Worm (Caenorhabditis elegans): Measurements from ENCODE around the gene R08A2.1.
A peak's percentile ranks its signal among the peaks of the same experiment; 100 is the strongest.

The R08A2.1 gene

DNA sequence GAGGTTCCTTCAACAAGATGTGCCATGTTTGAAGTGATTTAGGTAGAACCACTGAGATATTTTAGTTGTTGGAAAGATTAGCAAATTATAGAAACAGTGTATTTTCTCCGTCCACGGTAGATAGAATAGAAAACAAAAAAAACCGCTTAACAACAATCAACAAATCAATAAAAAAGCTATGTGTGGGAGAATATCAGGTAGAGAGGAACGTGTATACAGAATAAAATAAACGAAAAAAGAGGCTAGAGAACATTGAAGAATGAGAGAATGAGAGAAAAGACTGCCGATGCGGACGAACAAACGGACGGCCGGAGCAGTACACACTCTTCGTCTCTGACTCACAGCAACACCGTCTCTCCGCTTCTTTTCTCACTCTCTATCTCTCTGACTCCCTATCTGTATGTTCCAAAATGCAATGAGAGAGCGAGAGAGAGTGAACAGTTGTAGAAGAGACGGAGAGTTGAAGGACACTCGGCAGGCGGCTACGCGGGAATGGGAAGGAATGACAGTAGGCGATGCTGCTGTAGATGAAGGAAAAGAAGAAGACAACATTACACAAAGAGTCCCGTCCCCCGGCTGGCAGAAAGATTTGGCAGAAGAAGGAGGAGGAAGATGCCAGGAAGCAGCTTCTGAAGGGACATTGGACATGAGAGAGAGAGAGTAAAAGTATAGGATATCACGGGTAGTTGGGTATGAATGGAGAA lies 22.6 kb downstream of the R08A2.1 start, which contains the start of gene unc-112 (continued):
- TF ChIP-seq ZK546.5 (tag; optimal IDR thresholded peaks at IDR 0.05) (no peak), nhr-25 (tag; optimal IDR thresholded peaks at IDR 0.05) (peak; percentile 71), nhr-23 (tag; optimal IDR thresholded peaks at IDR 0.05) (no peak), mbf-1 (tag; optimal IDR thresholded peaks at IDR 0.05) (no peak), lsy-2 (tag; optimal IDR thresholded peaks at IDR 0.05) (peak in 1 of 2 experiments; percentile 77)

DNA sequence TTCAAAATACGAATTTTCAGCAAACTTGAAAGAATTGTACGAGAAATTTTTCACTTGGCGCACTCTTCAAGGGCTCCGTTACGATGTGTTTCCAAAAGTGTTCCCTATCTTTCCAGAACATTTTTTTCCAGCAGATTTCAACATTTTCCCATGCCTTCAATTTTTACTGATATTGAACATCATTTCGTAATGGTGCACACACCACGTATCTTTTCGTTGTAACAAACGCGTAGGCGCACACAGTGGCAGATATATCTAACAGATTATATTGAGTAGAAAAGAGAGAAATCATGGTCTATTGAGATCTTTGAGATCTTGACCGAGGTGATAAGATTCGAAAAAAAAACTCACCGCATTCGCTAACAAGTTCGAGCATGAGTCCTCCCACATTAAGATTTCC lies 23.7 kb downstream of the R08A2.1 start:
- TF ChIP-seq sma-9 (GFP tag; optimal IDR thresholded peaks at IDR 0.05): no peak
- TF ChIP-seq sma-9 (tag; optimal IDR thresholded peaks at IDR 0.05): no peak
- TF ChIP-seq unc-55 (GFP tag; optimal IDR thresholded peaks at IDR 0.05): no peak
- no peak for TF ChIP-seq peb-1 (tag; optimal IDR thresholded peaks at IDR 0.05)
- no peak for TF ChIP-seq crh-2 (tag; optimal IDR thresholded peaks at IDR 0.05)
- no peak for TF ChIP-seq ztf-11 (tag; optimal IDR thresholded peaks at IDR 0.05)
- no peak for TF ChIP-seq nhr-10 (tag; optimal IDR thresholded peaks at IDR 0.05)
- TF ChIP-seq lsy-2 (tag; optimal IDR thresholded peaks at IDR 0.05): no peak
- TF ChIP-seq nhr-237 (tag; optimal IDR thresholded peaks at IDR 0.05): no peak
- TF ChIP-seq mdl-1 (tag; optimal IDR thresholded peaks at IDR 0.05): no peak

DNA sequence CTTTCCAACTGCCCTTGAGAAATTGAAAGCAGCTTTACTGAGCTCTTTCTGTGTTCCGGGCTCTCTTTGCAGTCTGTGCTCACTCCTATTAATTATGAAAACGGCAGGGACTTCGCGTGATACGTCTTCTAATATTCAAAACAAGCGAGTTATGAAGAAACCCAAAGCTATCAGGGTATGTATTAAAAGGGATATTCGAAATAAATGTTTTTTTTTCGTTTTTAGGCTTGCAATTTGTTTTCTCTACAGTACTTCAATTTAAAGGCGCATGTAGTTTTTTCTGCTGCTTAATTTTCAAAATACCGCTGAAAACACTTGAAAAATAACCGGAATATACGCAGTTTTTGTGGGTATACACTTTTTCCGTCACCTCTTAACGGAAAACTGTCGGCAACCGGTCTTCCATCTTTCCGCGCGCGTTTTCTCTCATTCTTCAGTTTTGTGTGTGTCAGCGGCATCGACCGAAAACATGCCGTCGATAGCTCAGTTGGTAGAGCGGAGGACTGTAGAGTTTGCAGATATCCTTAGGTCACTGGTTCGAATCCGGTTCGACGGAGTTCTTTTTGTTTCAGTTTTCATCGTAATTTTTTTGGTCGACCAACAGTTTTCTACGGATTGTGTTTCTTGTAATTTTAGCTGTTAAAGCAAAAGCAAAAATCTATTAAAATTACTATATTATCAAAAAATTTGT lies 30.2 kb downstream of the R08A2.1 start, which contains the start of gene gasr-8:
Gene gasr-8 (plus strand): TSS at position 51 of the 691 bp plus-strand sequence.
- TF ChIP-seq snpc-4 (tag; optimal IDR thresholded peaks at IDR 0.05) (no peak), sma-3 (GFP tag; optimal IDR thresholded peaks at IDR 0.05) (no peak), ceh-16 (tag; optimal IDR thresholded peaks at IDR 0.05) (no peak), dmd-4 (tag; optimal IDR thresholded peaks at IDR 0.05) (no peak), fos-1 (tag; optimal IDR thresholded peaks at IDR 0.05) (no peak), gmeb-1 (tag; optimal IDR thresholded peaks at IDR 0.05) (no peak), nhr-129 (tag; optimal IDR thresholded peaks at IDR 0.05) (no peak), elt-1 (tag; optimal IDR thresholded peaks at IDR 0.05) (no peak), peb-1 (tag; optimal IDR thresholded peaks at IDR 0.05) (no peak), mdl-1 (tag; optimal IDR thresholded peaks at IDR 0.05) (no peak), elt-3 (tag; optimal IDR thresholded peaks at IDR 0.05) (no peak), lin-13 (GFP tag; optimal IDR thresholded peaks at IDR 0.05) (no peak), nhr-77 (tag; optimal IDR thresholded peaks at IDR 0.05) (no peak), ama-1 (optimal IDR thresholded peaks at IDR 0.05) (no peak)

DNA sequence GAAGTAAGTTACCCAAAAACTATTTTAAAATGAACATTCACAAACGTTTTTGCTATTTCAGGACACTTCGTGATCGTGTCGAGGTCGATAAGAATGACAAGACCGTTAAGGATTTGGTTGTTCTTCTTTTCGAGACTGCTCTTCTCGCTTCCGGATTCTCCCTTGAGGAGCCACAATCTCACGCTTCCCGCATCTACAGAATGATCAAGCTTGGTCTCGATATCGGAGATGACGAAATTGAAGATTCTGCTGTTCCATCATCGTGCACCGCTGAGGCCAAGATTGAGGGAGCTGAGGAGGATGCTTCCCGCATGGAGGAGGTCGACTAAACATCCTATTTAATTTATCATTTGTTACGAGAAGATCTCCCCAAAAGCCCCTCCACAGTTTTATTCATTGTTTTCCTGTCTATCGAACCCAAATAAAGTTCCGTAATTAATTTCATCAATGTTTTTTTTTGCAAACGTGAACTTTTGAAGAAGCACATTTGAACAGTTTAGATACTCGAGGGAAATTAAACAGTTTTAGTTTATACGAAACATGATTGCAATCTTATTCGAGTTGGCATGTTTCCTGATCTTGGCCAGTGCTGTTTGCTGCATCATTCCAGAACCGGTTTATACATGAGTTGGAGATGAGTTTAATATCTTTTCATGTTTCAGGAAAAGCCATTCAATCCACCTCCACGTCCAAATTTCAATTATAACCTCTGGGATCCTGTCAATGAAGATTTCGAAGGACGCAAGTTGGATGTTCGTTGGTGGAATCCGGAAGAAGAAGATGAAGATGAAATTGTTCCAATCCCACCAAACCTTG lies 31.1 kb downstream of the R08A2.1 start, which contains the start of gene C47E8.11:
Gene C47E8.11 (plus strand): TSS at position 520 of the 816 bp plus-strand sequence.
- TF ChIP-seq unc-55 (GFP tag; optimal IDR thresholded peaks at IDR 0.05) (peak; percentile 6), elt-3 (tag; optimal IDR thresholded peaks at IDR 0.05) (no peak), nhr-6 (tag; optimal IDR thresholded peaks at IDR 0.05) (no peak), crh-2 (tag; optimal IDR thresholded peaks at IDR 0.05) (peak; percentile 76), nhr-129 (tag; optimal IDR thresholded peaks at IDR 0.05) (peak; percentile 65), nhr-25 (tag; optimal IDR thresholded peaks at IDR 0.05) (peak; percentile 14), nhr-23 (tag; optimal IDR thresholded peaks at IDR 0.05) (no peak), zag-1 (tag; optimal IDR thresholded peaks at IDR 0.05) (no peak), F13H6.1 (tag; optimal IDR thresholded peaks at IDR 0.05) (peak; percentile 54), mbf-1 (tag; optimal IDR thresholded peaks at IDR 0.05) (no peak), fos-1 (tag; optimal IDR thresholded peaks at IDR 0.05) (no peak), egl-27 (tag; optimal IDR thresholded peaks at IDR 0.05) (no peak), unc-62 (GFP tag; optimal IDR thresholded peaks at IDR 0.05) (no peak), mab-5 (tag; optimal IDR thresholded peaks at IDR 0.05) (no peak), lin-13 (GFP tag; optimal IDR thresholded peaks at IDR 0.05) (peak; percentile 63), ztf-1 (GFP tag; conservative IDR thresholded peaks at IDR 0.05) (no peak), sma-3 (GFP tag; optimal IDR thresholded peaks at IDR 0.05) (peak; percentile 23), ztf-4 (tag; optimal IDR thresholded peaks at IDR 0.05) (peak; percentile 92), R02D3.7 (tag; optimal IDR thresholded peaks at IDR 0.05) (no peak), blmp-1 (tag; optimal IDR thresholded peaks at IDR 0.05; ENCODE audit: insufficient read depth) (no peak), skn-1 (tag; optimal IDR thresholded peaks at IDR 0.05) (peak; percentile 93), elt-1 (tag; optimal IDR thresholded peaks at IDR 0.05) (no peak), alr-1 (tag; optimal IDR thresholded peaks at IDR 0.05) (no peak), nhr-11 (tag; optimal IDR thresholded peaks at IDR 0.05) (no peak), C34F6.9 (tag; optimal IDR thresholded peaks at IDR 0.05) (peak; percentile 61), Y55F3AM.14 (GFP tag; optimal IDR thresholded peaks at IDR 0.05) (no peak), nhr-77 (tag; optimal IDR thresholded peaks at IDR 0.05) (no peak), lin-11 (tag; optimal IDR thresholded peaks at IDR 0.05) (no peak), ceh-82 (tag; optimal IDR thresholded peaks at IDR 0.05) (no peak), gmeb-1 (tag; optimal IDR thresholded peaks at IDR 0.05) (peak; percentile 53), dmd-4 (tag; optimal IDR thresholded peaks at IDR 0.05) (no peak)
